Fruit fly (Drosophila melanogaster) whole organism, embryonic: ENCODE data around the gene tank.

Experiments used
- Abd-B ChIP-seq: fragments of 200-800 bp; sonication (Bioruptor generic); optimal IDR thresholded peaks from 2 replicates; lab custom pipeline; 2018; ENCODE audit warnings: missing biosample characterization, mild to moderate bottlenecking, missing genetic modification characterization, moderate library complexity
- Asciz ChIP-seq: fragments of 200-800 bp; sonication (Bioruptor generic); optimal IDR thresholded peaks from 2 replicates; lab custom pipeline; 2017; ENCODE audit warnings: missing biosample characterization, mild to moderate bottlenecking, missing genetic modification characterization, missing genetic modification reagents
- CG10209 ChIP-seq: fragments of 200-800 bp; sonication (Bioruptor generic); optimal IDR thresholded peaks from 3 replicates; lab custom pipeline; 2017; ENCODE audit warnings: missing biosample characterization, mild to moderate bottlenecking, missing genetic modification characterization, missing genetic modification reagents
- CG11695 ChIP-seq: fragments of 200-800 bp; sonication (Bioruptor generic); IDR thresholded peaks from 3 replicates; pipeline ENCODE4 v1.3.6; 2022; ENCODE audit warnings: missing biosample characterization, missing genetic modification characterization
- CG12071 ChIP-seq: fragments of 200-800 bp; sonication (Bioruptor generic); optimal IDR thresholded peaks from 3 replicates; lab custom pipeline; 2018; ENCODE audit warnings: missing biosample characterization, mild to moderate bottlenecking, missing genetic modification characterization
- CG12219 ChIP-seq: fragments of 200-800 bp; sonication (Bioruptor generic); optimal IDR thresholded peaks from 3 replicates; lab custom pipeline; 2018; ENCODE audit warnings: missing biosample characterization, mild to moderate bottlenecking, missing genetic modification characterization
- CG12299 ChIP-seq: fragments of 200-800 bp; sonication (Bioruptor generic); optimal IDR thresholded peaks from 2 replicates; lab custom pipeline; 2018; ENCODE audit warnings: missing biosample characterization, mild to moderate bottlenecking, missing genetic modification characterization
- CG12391 ChIP-seq: fragments of 200-800 bp; sonication (Bioruptor generic); optimal IDR thresholded peaks from 3 replicates; lab custom pipeline; 2018; ENCODE audit warnings: missing biosample characterization, mild to moderate bottlenecking, missing genetic modification characterization, moderate library complexity
- CG13296 ChIP-seq: fragments of 200-800 bp; sonication (Bioruptor generic); optimal IDR thresholded peaks from 3 replicates; lab custom pipeline; 2018; ENCODE audit warnings: missing biosample characterization, mild to moderate bottlenecking, missing genetic modification characterization
- CG13775 ChIP-seq: fragments of 200-800 bp; sonication (Bioruptor generic); optimal IDR thresholded peaks from 3 replicates; lab custom pipeline; 2017; ENCODE audit warnings: missing biosample characterization, mild to moderate bottlenecking, missing genetic modification characterization
- CG14050 ChIP-seq: fragments of 200-800 bp; sonication (Bioruptor generic); IDR thresholded peaks from 3 replicates; pipeline ENCODE4 v1.3.6; 2022; ENCODE audit warnings: missing biosample characterization, missing genetic modification characterization
- CG1529 ChIP-seq: fragments of 200-800 bp; sonication (Bioruptor generic); optimal IDR thresholded peaks from 3 replicates; lab custom pipeline; 2018; ENCODE audit warnings: missing biosample characterization, missing genetic modification characterization
- CG15696 ChIP-seq: fragments of 200-800 bp; sonication (Bioruptor generic); optimal IDR thresholded peaks from 2 replicates; lab custom pipeline; 2019; ENCODE audit warnings: missing biosample characterization, mild to moderate bottlenecking, missing genetic modification characterization, moderate library complexity
- CG1792 ChIP-seq: fragments of 200-800 bp; sonication (Bioruptor generic); optimal IDR thresholded peaks from 2 replicates; lab custom pipeline; 2016; ENCODE audit warnings: missing biosample characterization, missing genetic modification characterization
- CG2116 ChIP-seq: fragments of 200-800 bp; sonication (Bioruptor generic); optimal IDR thresholded peaks from 3 replicates; lab custom pipeline; 2018; ENCODE audit warnings: missing biosample characterization, mild to moderate bottlenecking, missing genetic modification characterization
- CG30403 ChIP-seq: fragments of 200-800 bp; sonication (Bioruptor generic); optimal IDR thresholded peaks from 3 replicates; lab custom pipeline; 2016; ENCODE audit warnings: missing biosample characterization, missing genetic modification characterization
- CG31224 ChIP-seq: fragments of 200-800 bp; sonication (Bioruptor generic); IDR thresholded peaks from 2 replicates; pipeline ENCODE4 v1.3.6; 2022; ENCODE audit warnings: missing biosample characterization, missing genetic modification characterization
- CG33557 ChIP-seq: fragments of 200-800 bp; sonication (Bioruptor generic); optimal IDR thresholded peaks from 2 replicates; lab custom pipeline; 2019; ENCODE audit warnings: missing biosample characterization, mild to moderate bottlenecking, missing genetic modification characterization, moderate library complexity
- CG3407 ChIP-seq: fragments of 200-800 bp; sonication (Bioruptor generic); optimal IDR thresholded peaks from 2 replicates; lab custom pipeline; 2018; ENCODE audit warnings: missing biosample characterization, mild to moderate bottlenecking, missing genetic modification characterization
- CG4707 ChIP-seq: fragments of 200-800 bp; sonication (Bioruptor generic); optimal IDR thresholded peaks from 2 replicates; lab custom pipeline; 2018; ENCODE audit warnings: missing biosample characterization, mild to moderate bottlenecking, missing genetic modification characterization, moderate library complexity
- CG5953 ChIP-seq: fragments of 200-800 bp; sonication (Bioruptor generic); IDR thresholded peaks from 2 replicates; pipeline ENCODE4 v1.3.6; 2022; ENCODE audit warnings: missing biosample characterization, missing genetic modification characterization
- CG6272 ChIP-seq: fragments of 200-800 bp; sonication (Bioruptor generic); IDR thresholded peaks from 2 replicates; pipeline ENCODE4 v1.3.6; 2022; ENCODE audit warnings: missing biosample characterization, missing genetic modification characterization
- CG7372 ChIP-seq: fragments of 200-800 bp; sonication (Bioruptor generic); IDR thresholded peaks from 2 replicates; pipeline ENCODE4 v1.3.6; 2022; ENCODE audit warnings: missing biosample characterization, missing genetic modification characterization
- CG9215 ChIP-seq: fragments of 200-800 bp; sonication (Bioruptor generic); IDR thresholded peaks from 2 replicates; pipeline ENCODE4 v1.3.6; 2022; ENCODE audit warnings: missing biosample characterization, missing genetic modification characterization
- Dfd ChIP-seq, 2 experiments: fragments of >200 bp; optimal IDR thresholded peaks; 2 replicates each; lab custom pipeline; 2017; ENCODE audit warnings: missing biosample characterization in 2 of 2, missing genetic modification characterization in 2 of 2
- Drgx ChIP-seq: fragments of 200-800 bp; sonication (Bioruptor generic); IDR thresholded peaks from 2 replicates; pipeline ENCODE4 v1.3.6; 2022; ENCODE audit warnings: missing biosample characterization, missing genetic modification characterization
- E2f1 ChIP-seq: fragments of 200-800 bp; sonication (Bioruptor generic); IDR thresholded peaks from 2 replicates; pipeline ENCODE4 v1.3.6; 2022; ENCODE audit warnings: missing biosample characterization, missing genetic modification characterization
- E2f2 ChIP-seq: fragments of 200-800 bp; sonication (Bioruptor generic); IDR thresholded peaks from 2 replicates; pipeline ENCODE4 v1.3.6; 2022; ENCODE audit warnings: missing biosample characterization, missing genetic modification characterization
- Hr39 ChIP-seq: fragments of >200 bp; optimal IDR thresholded peaks from 2 replicates; lab custom pipeline; 2017
- Hr51 ChIP-seq, 2 experiments: fragments of 200-800 bp; sonication (Bioruptor generic); optimal IDR thresholded peaks; 2 replicates in 1 of 2; 3 replicates in 1 of 2; lab custom pipeline; 2016 to 2018; ENCODE audit warnings: missing biosample characterization in 2 of 2, missing genetic modification characterization in 2 of 2, mild to moderate bottlenecking in 1 of 2, moderate library complexity in 1 of 2
- Side ChIP-seq: fragments of 200-800 bp; sonication (Bioruptor generic); optimal IDR thresholded peaks from 2 replicates; lab custom pipeline; 2016; ENCODE audit warnings: missing biosample characterization, missing genetic modification characterization
- Sox102F ChIP-seq: fragments of 200-800 bp; sonication (Bioruptor generic); optimal IDR thresholded peaks from 2 replicates; lab custom pipeline; 2018; ENCODE audit warnings: missing biosample characterization, mild to moderate bottlenecking, missing genetic modification characterization, moderate library complexity
- Sry-β ChIP-seq: fragments of 200-800 bp; sonication (Bioruptor generic); optimal IDR thresholded peaks from 2 replicates; lab custom pipeline; 2018; ENCODE audit warnings: missing biosample characterization, mild to moderate bottlenecking, missing genetic modification characterization, moderate library complexity
- YL-1 ChIP-seq: fragments of 200-800 bp; sonication (Bioruptor generic); optimal IDR thresholded peaks from 3 replicates; lab custom pipeline; 2017; ENCODE audit warnings: missing biosample characterization, mild to moderate bottlenecking, missing genetic modification characterization
- exex ChIP-seq: fragments of 200-800 bp; sonication (Bioruptor generic); optimal IDR thresholded peaks from 4 replicates; lab custom pipeline; 2018; ENCODE audit warnings: missing biosample characterization, mild to moderate bottlenecking, missing genetic modification characterization, moderate library complexity
- gcm ChIP-seq: fragments of 200-800 bp; sonication (Bioruptor generic); optimal IDR thresholded peaks from 2 replicates; lab custom pipeline; 2019; ENCODE audit warnings: missing biosample characterization, mild to moderate bottlenecking, missing genetic modification characterization, moderate library complexity
- gt ChIP-seq: fragments of 200-800 bp; sonication (Bioruptor generic); IDR thresholded peaks from 2 replicates; pipeline ENCODE4 v1.3.6; 2022; ENCODE audit warnings: missing biosample characterization, missing genetic modification characterization
- jigr1 ChIP-seq: fragments of 200-800 bp; sonication (Bioruptor generic); IDR thresholded peaks from 3 replicates; pipeline ENCODE4 v1.3.6; 2022; ENCODE audit warnings: missing biosample characterization, missing genetic modification characterization
- jumu ChIP-seq: fragments of 200-800 bp; sonication (Bioruptor generic); optimal IDR thresholded peaks from 3 replicates; lab custom pipeline; 2016; ENCODE audit warnings: missing biosample characterization, missing genetic modification characterization
- knrl ChIP-seq: fragments of 200-800 bp; sonication (Bioruptor generic); IDR thresholded peaks from 3 replicates; pipeline ENCODE4 v1.3.6; 2022; ENCODE audit warnings: missing biosample characterization, missing genetic modification characterization; ENCODE audit not compliant: partially characterized antibody
- prd ChIP-seq, 3 experiments: fragments of >200 bp in 2 of 3; fragments of 200-800 bp in 1 of 3; sonication (Bioruptor generic) in 1 of 3; optimal IDR thresholded peaks in 2 of 3; IDR thresholded peaks in 1 of 3; 2 replicates in 2 of 3; 3 replicates in 1 of 3; pipeline versions ENCODE4 v1.3.6 to Lab custom; 2017 to 2022; ENCODE audit warnings: missing biosample characterization in 1 of 3, missing genetic modification characterization in 1 of 3
- pzg ChIP-seq: fragments of 200-800 bp; sonication (Bioruptor generic); optimal IDR thresholded peaks from 3 replicates; lab custom pipeline; 2018; ENCODE audit warnings: missing biosample characterization, mild to moderate bottlenecking, missing genetic modification characterization, moderate library complexity
- repo ChIP-seq: fragments of 200-800 bp; sonication (Bioruptor generic); optimal IDR thresholded peaks from 2 replicates; lab custom pipeline; 2016; ENCODE audit warnings: missing biosample characterization, missing genetic modification characterization
- run ChIP-seq: fragments of 200-800 bp; sonication (Bioruptor generic); optimal IDR thresholded peaks from 3 replicates; lab custom pipeline; 2018; ENCODE audit warnings: missing biosample characterization, mild to moderate bottlenecking, missing genetic modification characterization
- sens ChIP-seq: fragments of 200-800 bp; sonication (Bioruptor generic); peaks from one replicate; lab custom pipeline; 2016; ENCODE audit warnings: missing biosample characterization, missing genetic modification characterization
- shn ChIP-seq: fragments of 200-800 bp; sonication (Bioruptor generic); optimal IDR thresholded peaks from 3 replicates; lab custom pipeline; 2016; ENCODE audit warnings: missing biosample characterization, missing genetic modification characterization
- slou ChIP-seq: fragments of 200-800 bp; sonication (Bioruptor generic); optimal IDR thresholded peaks from 3 replicates; lab custom pipeline; 2016; ENCODE audit warnings: missing biosample characterization, missing genetic modification characterization
- sug ChIP-seq: fragments of 200-800 bp; optimal IDR thresholded peaks from 2 replicates; lab custom pipeline; 2019; ENCODE audit warnings: missing biosample characterization, mild to moderate bottlenecking, missing genetic modification characterization, moderate library complexity
- tin ChIP-seq: fragments of 200-800 bp; sonication (Bioruptor generic); optimal IDR thresholded peaks from 3 replicates; lab custom pipeline; 2016; ENCODE audit warnings: missing biosample characterization, missing genetic modification characterization
- tna ChIP-seq: fragments of 200-800 bp; sonication (Bioruptor generic); IDR thresholded peaks from 2 replicates; pipeline ENCODE4 v1.3.6; 2022; ENCODE audit warnings: missing biosample characterization, missing genetic modification characterization; ENCODE audit not compliant: partially characterized antibody
- unpg ChIP-seq: fragments of 200-800 bp; sonication (Bioruptor generic); optimal IDR thresholded peaks from 3 replicates; lab custom pipeline; 2018; ENCODE audit warnings: missing biosample characterization, mild to moderate bottlenecking, missing genetic modification characterization, moderate library complexity

The tank gene

dm6 chr2L:4850356-4850755 lies 12.6 kb upstream of the tank start, which contains the start of the genes mRpS2 and Mon1 (continued):
- TF ChIP-seq shn (GFP tag; lab: Kevin White, UChicago) (peak; percentile 57), CG31224 (peak; percentile 95), CG4707 (GFP tag; lab: Kevin White, UChicago) (peak; percentile 61), Asciz (GFP tag; lab: Kevin White, UChicago) (no peak), Side (peak; percentile 65), tna (GFP tag; lab: Robert Waterston, UW) (no peak), CG14050 (GFP tag; lab: Robert Waterston, UW) (peak; percentile 94), Abd-B (peak; percentile 93), Sry-β (GFP tag; lab: Kevin White, UChicago) (peak; percentile 45), CG12391 (peak; percentile 98), CG33557 (peak; percentile 81), gt (peak; percentile 82), CG7372 (GFP tag; lab: Robert Waterston, UW) (peak; percentile 95), gcm (GFP tag; lab: Kevin White, UChicago) (peak; percentile 95), exex (tag; lab: Kevin White, UChicago) (peak; percentile 84), CG30403 (GFP tag; lab: Kevin White, UChicago) (peak; percentile 95), repo (GFP tag; lab: Kevin White, UChicago) (peak; percentile 54), pzg (GFP tag; lab: Kevin White, UChicago) (peak; percentile 44), Hr51 (GFP tag; optimal IDR thresholded peaks at IDR 0.05; lab: Kevin White, UChicago) (peak; percentile 87 to 96), jumu (peak; percentile 60), YL-1 (GFP tag; lab: Kevin White, UChicago) (peak; percentile 90), sug (tag; lab: Kevin White, UChicago) (peak; percentile 91), jigr1 (GFP tag; lab: Robert Waterston, UW) (peak; percentile 77), CG15696 (tag; lab: Kevin White, UChicago) (peak; percentile 88), CG1529 (GFP tag; lab: Kevin White, UChicago) (peak; percentile 83), sens (GFP tag; lab: Kevin White, UChicago) (peak; percentile 97), CG2116 (GFP tag; lab: Kevin White, UChicago) (peak; percentile 78), CG5953 (peak; percentile 95), CG11695 (GFP tag; lab: Robert Waterston, UW) (peak; percentile 96), CG9215 (GFP tag; lab: Robert Waterston, UW) (peak; percentile 92), tin (GFP tag; lab: Kevin White, UChicago) (peak; percentile 95), E2f1 (GFP tag; lab: Robert Waterston, UW) (peak; percentile 98), CG12299 (tag; lab: Kevin White, UChicago) (peak; percentile 91), knrl (no peak), CG12071 (GFP tag; lab: Kevin White, UChicago) (peak; percentile 81), slou (GFP tag; lab: Kevin White, UChicago) (peak; percentile 90), prd (optimal IDR thresholded peaks at IDR 0.05; lab: Kevin White, UChicago) (no peak), prd (GFP tag; IDR thresholded peaks at IDR 0.05; lab: Robert Waterston, UW) (peak; percentile 97), run (tag; lab: Kevin White, UChicago) (peak; percentile 79), unpg (GFP tag; lab: Kevin White, UChicago) (peak; percentile 95), Drgx (peak; percentile 96), E2f2 (peak; percentile 77), CG3407 (peak; percentile 89), CG10209 (GFP tag; lab: Kevin White, UChicago) (peak; percentile 94), CG1792 (GFP tag; lab: Kevin White, UChicago) (peak; percentile 59), Hr39 (no peak), CG12219 (peak; percentile 71), Sox102F (GFP tag; lab: Kevin White, UChicago) (peak; percentile 96), CG13296 (GFP tag; lab: Kevin White, UChicago) (peak; percentile 93), CG6272 (GFP tag; lab: Robert Waterston, UW) (peak; percentile 95), Dfd (GFP tag; optimal IDR thresholded peaks at IDR 0.05; lab: Kevin White, UChicago) (no peak), CG13775 (peak; percentile 94)
